Fruit fly (Drosophila melanogaster): Measurements from ENCODE around the gene CG34279.
A peak's percentile ranks its signal among the peaks of the same experiment; 100 is the strongest.

DNA sequence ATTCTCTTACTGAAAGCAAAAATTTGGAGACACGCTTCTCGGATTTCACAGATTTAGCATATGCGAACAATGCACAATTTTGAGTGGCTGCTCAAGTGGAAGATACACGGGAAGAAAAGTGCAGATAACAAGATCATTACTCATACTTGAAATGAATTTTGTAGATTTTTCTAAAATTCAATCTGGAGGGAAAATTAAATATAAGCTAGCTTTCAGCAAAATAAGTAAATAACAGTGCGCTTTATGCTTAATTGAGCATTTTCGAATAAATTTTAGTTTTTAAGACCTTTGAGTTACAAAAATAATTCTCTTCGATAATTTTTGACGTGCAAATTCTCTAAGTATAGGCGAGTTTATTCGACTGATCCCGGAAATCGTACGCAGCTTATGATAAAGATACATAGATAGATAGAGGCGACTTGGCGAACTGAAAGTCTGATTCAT is 2.4 kb downstream of the CG34279 start:
- TF ChIP-seq esn (GFP tag; optimal IDR thresholded peaks at IDR 0.05) (peak; percentile 72), CG9139 (GFP tag; optimal IDR thresholded peaks at IDR 0.05) (no peak), svp (GFP tag) (peak; percentile 96)
